Fruit fly (Drosophila melanogaster) whole organism, embryonic: ENCODE results near the gene CG12814.
A peak's percentile ranks its signal among the peaks of the same experiment; 100 is the strongest.

Source experiments
- Abd-B ChIP-seq: fragments of 200-800 bp; sonication (Bioruptor generic); optimal IDR thresholded peaks from 2 replicates; lab custom pipeline; 2018; ENCODE audit warnings: missing biosample characterization, mild to moderate bottlenecking, missing genetic modification characterization, moderate library complexity
- Atf3 ChIP-seq: fragments of 200-800 bp; sonication (Bioruptor generic); optimal IDR thresholded peaks from 3 replicates; lab custom pipeline; 2016; ENCODE audit warnings: missing biosample characterization, missing genetic modification characterization
- CG10565 ChIP-seq: fragments of 200-800 bp; sonication (Bioruptor generic); optimal IDR thresholded peaks from 3 replicates; lab custom pipeline; 2016; ENCODE audit warnings: missing biosample characterization, mild to moderate bottlenecking, missing genetic modification characterization
- CG12236 ChIP-seq: fragments of 200-800 bp; sonication (Bioruptor generic); optimal IDR thresholded peaks from 2 replicates; lab custom pipeline; 2016; ENCODE audit warnings: missing biosample characterization, missing genetic modification characterization
- CG12391 ChIP-seq: fragments of 200-800 bp; sonication (Bioruptor generic); optimal IDR thresholded peaks from 3 replicates; lab custom pipeline; 2018; ENCODE audit warnings: missing biosample characterization, mild to moderate bottlenecking, missing genetic modification characterization, moderate library complexity
- CG15073 ChIP-seq: fragments of 200-800 bp; sonication (Bioruptor generic); optimal IDR thresholded peaks from 2 replicates; lab custom pipeline; 2016; ENCODE audit warnings: missing biosample characterization, missing genetic modification characterization
- CG1602 ChIP-seq: fragments of 200-800 bp; sonication (Bioruptor generic); optimal IDR thresholded peaks from 3 replicates; lab custom pipeline; 2016; ENCODE audit warnings: missing biosample characterization, missing genetic modification characterization
- CG16863 ChIP-seq: fragments of 200-800 bp; sonication (Bioruptor generic); optimal IDR thresholded peaks from 3 replicates; lab custom pipeline; 2016; ENCODE audit warnings: missing biosample characterization, missing genetic modification characterization
- CG17186 ChIP-seq: fragments of 200-800 bp; sonication (Bioruptor generic); optimal IDR thresholded peaks from 3 replicates; lab custom pipeline; 2017; ENCODE audit warnings: missing biosample characterization, missing genetic modification reagents, missing genetic modification characterization
- CG31388 ChIP-seq: fragments of 200-800 bp; sonication (Bioruptor generic); optimal IDR thresholded peaks from 2 replicates; lab custom pipeline; 2016; ENCODE audit warnings: missing biosample characterization, missing genetic modification characterization
- CG34422 ChIP-seq: fragments of 200-800 bp; sonication (Bioruptor generic); IDR thresholded peaks from 3 replicates; pipeline ENCODE4 v1.3.6; 2022; ENCODE audit warnings: missing biosample characterization, missing genetic modification characterization
- CG3847 ChIP-seq: fragments of 200-800 bp; sonication (Bioruptor generic); IDR thresholded peaks from 2 replicates; pipeline ENCODE4 v1.3.6; 2022; ENCODE audit warnings: missing biosample characterization, missing genetic modification characterization
- CG3995 ChIP-seq: fragments of 200-800 bp; sonication (Bioruptor generic); optimal IDR thresholded peaks from 3 replicates; lab custom pipeline; 2016; ENCODE audit warnings: missing biosample characterization, missing genetic modification characterization
- CG4854 ChIP-seq: fragments of 200-800 bp; sonication (Bioruptor generic); optimal IDR thresholded peaks from 2 replicates; lab custom pipeline; 2016; ENCODE audit warnings: missing biosample characterization, missing genetic modification characterization, inconsistent platforms
- CG6175 ChIP-seq: fragments of 200-800 bp; sonication (Bioruptor generic); IDR thresholded peaks from 3 replicates; pipeline ENCODE4 v1.3.6; 2022; ENCODE audit warnings: missing biosample characterization, missing genetic modification characterization
- CG7372 ChIP-seq: fragments of 200-800 bp; sonication (Bioruptor generic); IDR thresholded peaks from 2 replicates; pipeline ENCODE4 v1.3.6; 2022; ENCODE audit warnings: missing biosample characterization, missing genetic modification characterization
- CG7963 ChIP-seq: fragments of 200-800 bp; sonication (Bioruptor generic); IDR thresholded peaks from 3 replicates; pipeline ENCODE4 v1.3.6; 2022; ENCODE audit warnings: missing biosample characterization, missing genetic modification characterization; ENCODE audit not compliant: partially characterized antibody
- D ChIP-seq, 2 experiments: fragments of 200-800 bp in 1 of 2; fragments of >200 bp in 1 of 2; sonication (Bioruptor generic) in 1 of 2; optimal IDR thresholded peaks; 2 replicates in 1 of 2; 3 replicates in 1 of 2; lab custom pipeline; 2017; ENCODE audit warnings: mild to moderate bottlenecking in 1 of 2, missing biosample characterization in 1 of 2, missing genetic modification characterization in 1 of 2, missing genetic modification reagents in 1 of 2
- Dfd ChIP-seq, 2 experiments: fragments of >200 bp; optimal IDR thresholded peaks; 2 replicates each; lab custom pipeline; 2017; ENCODE audit warnings: missing biosample characterization in 2 of 2, missing genetic modification characterization in 2 of 2
- Fer1 ChIP-seq: fragments of 200-800 bp; sonication (Bioruptor generic); optimal IDR thresholded peaks from 2 replicates; lab custom pipeline; 2017; ENCODE audit warnings: missing biosample characterization, mild to moderate bottlenecking, missing genetic modification characterization
- HLHmδ ChIP-seq: fragments of 200-800 bp; sonication (Bioruptor generic); optimal IDR thresholded peaks from 2 replicates; lab custom pipeline; 2018; ENCODE audit warnings: missing biosample characterization, mild to moderate bottlenecking, missing genetic modification characterization, moderate library complexity
- Meics ChIP-seq: fragments of 200-800 bp; sonication (Bioruptor generic); optimal IDR thresholded peaks from 2 replicates; lab custom pipeline; 2017; ENCODE audit warnings: missing biosample characterization, mild to moderate bottlenecking, missing genetic modification characterization
- Mes4 ChIP-seq: fragments of 200-800 bp; sonication (Bioruptor generic); optimal IDR thresholded peaks from 2 replicates; lab custom pipeline; 2016; ENCODE audit warnings: missing biosample characterization, missing genetic modification characterization
- Pdp1 ChIP-seq, 2 experiments: fragments of 200-800 bp; sonication (Bioruptor generic); optimal IDR thresholded peaks; 3 replicates each; lab custom pipeline; 2016; ENCODE audit warnings: missing biosample characterization in 2 of 2, missing genetic modification characterization in 2 of 2, mild to moderate bottlenecking in 1 of 2, moderate library complexity in 1 of 2
- Poxn ChIP-seq: fragments of 200-800 bp; sonication (Bioruptor generic); IDR thresholded peaks from 2 replicates; pipeline ENCODE4 v1.3.6; 2022; ENCODE audit warnings: missing biosample characterization, missing genetic modification characterization
- Scr ChIP-seq: fragments of 200-800 bp; sonication (Bioruptor generic); IDR thresholded peaks from 2 replicates; pipeline ENCODE4 v1.3.6; 2022; ENCODE audit warnings: missing biosample characterization, missing genetic modification characterization; ENCODE audit not compliant: partially characterized antibody
- cg ChIP-seq: fragments of 200-800 bp; sonication (Bioruptor generic); optimal IDR thresholded peaks from 3 replicates; lab custom pipeline; 2019; ENCODE audit warnings: missing biosample characterization, mild to moderate bottlenecking, missing genetic modification characterization, moderate library complexity
- corto ChIP-seq: fragments of 200-800 bp; sonication (Bioruptor generic); optimal IDR thresholded peaks from 2 replicates; lab custom pipeline; 2016; ENCODE audit warnings: missing biosample characterization, mild to moderate bottlenecking, missing genetic modification characterization, moderate library complexity
- danr ChIP-seq: fragments of 200-800 bp; sonication (Bioruptor generic); IDR thresholded peaks from 2 replicates; pipeline ENCODE4 v1.3.6; 2022; ENCODE audit warnings: missing biosample characterization, missing genetic modification characterization
- dm ChIP-seq: fragments of 200-800 bp; sonication (Bioruptor generic); optimal IDR thresholded peaks from 3 replicates; lab custom pipeline; 2016; ENCODE audit warnings: missing biosample characterization, missing genetic modification characterization
- gce ChIP-seq: fragments of 200-800 bp; sonication (Bioruptor generic); IDR thresholded peaks from 3 replicates; pipeline ENCODE4 v1.3.6; 2022; ENCODE audit warnings: missing biosample characterization, missing genetic modification characterization
- gfzf ChIP-seq: fragments of 200-800 bp; sonication (Bioruptor generic); optimal IDR thresholded peaks from 2 replicates; lab custom pipeline; 2016; ENCODE audit warnings: missing biosample characterization, mild to moderate bottlenecking, missing genetic modification characterization, moderate library complexity
- hkb ChIP-seq, 2 experiments: fragments of 200-800 bp in 1 of 2; fragments of >200 bp in 1 of 2; sonication (Bioruptor generic) in 1 of 2; IDR thresholded peaks in 1 of 2; optimal IDR thresholded peaks in 1 of 2; 2 replicates each; pipeline versions ENCODE4 v1.3.6 to Lab custom; 2017 to 2022; ENCODE audit warnings: missing biosample characterization in 1 of 2, missing genetic modification characterization in 1 of 2
- jigr1 ChIP-seq: fragments of 200-800 bp; sonication (Bioruptor generic); IDR thresholded peaks from 3 replicates; pipeline ENCODE4 v1.3.6; 2022; ENCODE audit warnings: missing biosample characterization, missing genetic modification characterization
- kah ChIP-seq: fragments of 200-800 bp; sonication (Bioruptor generic); optimal IDR thresholded peaks from 2 replicates; lab custom pipeline; 2018; ENCODE audit warnings: missing biosample characterization, mild to moderate bottlenecking, missing genetic modification characterization
- kni ChIP-seq: fragments of 200-800 bp; sonication (Bioruptor generic); optimal IDR thresholded peaks from 3 replicates; lab custom pipeline; 2017; ENCODE audit warnings: mild to moderate bottlenecking, missing biosample characterization, missing genetic modification reagents, missing genetic modification characterization
- knrl ChIP-seq: fragments of 200-800 bp; sonication (Bioruptor generic); IDR thresholded peaks from 3 replicates; pipeline ENCODE4 v1.3.6; 2022; ENCODE audit warnings: missing biosample characterization, missing genetic modification characterization; ENCODE audit not compliant: partially characterized antibody
- lilli ChIP-seq: fragments of 200-800 bp; sonication (Bioruptor generic); optimal IDR thresholded peaks from 3 replicates; lab custom pipeline; 2016; ENCODE audit warnings: missing biosample characterization, missing genetic modification characterization
- mirr ChIP-seq: fragments of 200-800 bp; sonication (Bioruptor generic); optimal IDR thresholded peaks from 3 replicates; lab custom pipeline; 2018; ENCODE audit warnings: missing biosample characterization, mild to moderate bottlenecking, missing genetic modification characterization
- mld ChIP-seq: fragments of 200-800 bp; sonication (Bioruptor generic); IDR thresholded peaks from 3 replicates; pipeline ENCODE4 v1.3.6; 2022; ENCODE audit warnings: missing biosample characterization, missing genetic modification characterization; ENCODE audit not compliant: partially characterized antibody
- nmo ChIP-seq: fragments of 200-800 bp; sonication (Bioruptor generic); optimal IDR thresholded peaks from 2 replicates; lab custom pipeline; 2018; ENCODE audit warnings: missing biosample characterization, mild to moderate bottlenecking, missing genetic modification characterization, moderate library complexity
- pfk ChIP-seq: fragments of 200-800 bp; sonication (Bioruptor generic); optimal IDR thresholded peaks from 2 replicates; lab custom pipeline; 2018; ENCODE audit warnings: missing biosample characterization, mild to moderate bottlenecking, missing genetic modification characterization, moderate library complexity
- pita ChIP-seq: fragments of 200-800 bp; sonication (Bioruptor generic); optimal IDR thresholded peaks from 2 replicates; lab custom pipeline; 2017; ENCODE audit warnings: missing biosample characterization, mild to moderate bottlenecking, missing genetic modification characterization
- ranshi ChIP-seq: fragments of 200-800 bp; sonication (Bioruptor generic); IDR thresholded peaks from 2 replicates; pipeline ENCODE4 v1.3.6; 2022; ENCODE audit warnings: missing biosample characterization, missing genetic modification characterization
- seq ChIP-seq: fragments of 200-800 bp; sonication (Bioruptor generic); IDR thresholded peaks from 2 replicates; pipeline ENCODE4 v1.3.6; 2022; ENCODE audit warnings: missing biosample characterization, missing genetic modification characterization
- tin ChIP-seq: fragments of 200-800 bp; sonication (Bioruptor generic); optimal IDR thresholded peaks from 3 replicates; lab custom pipeline; 2016; ENCODE audit warnings: missing biosample characterization, missing genetic modification characterization
- tna ChIP-seq: fragments of 200-800 bp; sonication (Bioruptor generic); IDR thresholded peaks from 2 replicates; pipeline ENCODE4 v1.3.6; 2022; ENCODE audit warnings: missing biosample characterization, missing genetic modification characterization; ENCODE audit not compliant: partially characterized antibody
- zen2 ChIP-seq: fragments of 200-800 bp; sonication (Bioruptor generic); IDR thresholded peaks from 3 replicates; pipeline ENCODE4 v1.3.6; 2022; ENCODE audit warnings: missing biosample characterization, missing genetic modification characterization; ENCODE audit not compliant: partially characterized antibody

CG12814 gene

dm6 chr3R:10170356-10170876 lies 19.0 kb downstream of the CG12814 start, which contains the start of gene Best1 (continued):
- TF ChIP-seq mirr (GFP tag; lab: Kevin White, UChicago) (peak; percentile 68), zen2 (GFP tag; lab: Robert Waterston, UW) (no peak; the same call in 2 of the 3 replicates), kah (peak; percentile 78), jigr1 (GFP tag; lab: Robert Waterston, UW) (peak; percentile 45; the same call in 1 of the 3 replicates), CG6175 (peak; percentile 86), Fer1 (GFP tag; lab: Kevin White, UChicago) (peak; percentile 93), CG17186 (GFP tag; lab: Kevin White, UChicago) (peak; percentile 49), gce (GFP tag; lab: Robert Waterston, UW) (no peak), Poxn (GFP tag; lab: Robert Waterston, UW) (peak; percentile 76), ranshi (GFP tag; lab: Robert Waterston, UW) (peak; percentile 94), danr (GFP tag; lab: Robert Waterston, UW) (peak; percentile 68; the same call in 1 of the 2 replicates), seq (GFP tag; lab: Robert Waterston, UW) (peak; percentile 80), CG1602 (GFP tag; lab: Kevin White, UChicago) (peak; percentile 80), CG10565 (no peak), Mes4 (GFP tag; lab: Kevin White, UChicago) (peak; percentile 43), pita (GFP tag; lab: Kevin White, UChicago) (no peak), Meics (peak; percentile 94), dm (peak; percentile 33), CG7372 (GFP tag; lab: Robert Waterston, UW) (peak; percentile 81), CG34422 (peak; percentile 93), Pdp1 (GFP tag; optimal IDR thresholded peaks at IDR 0.05; lab: Kevin White, UChicago) (peak; percentile 76 to 83), mld (GFP tag; lab: Robert Waterston, UW) (no peak), CG3995 (GFP tag; lab: Kevin White, UChicago) (peak; percentile 22), Atf3 (GFP tag; lab: Kevin White, UChicago) (peak; percentile 59), D (optimal IDR thresholded peaks at IDR 0.05; lab: Kevin White, UChicago) (no peak), D (GFP tag; optimal IDR thresholded peaks at IDR 0.05; lab: Kevin White, UChicago) (peak; percentile 83), HLHmδ (GFP tag; lab: Kevin White, UChicago) (peak; percentile 16), Abd-B (GFP tag; lab: Kevin White, UChicago) (peak; percentile 87), pfk (GFP tag; lab: Kevin White, UChicago) (peak; percentile 46), Scr (GFP tag; lab: Robert Waterston, UW) (peak; percentile 47), CG12236 (GFP tag; lab: Kevin White, UChicago) (peak; percentile 22), tin (GFP tag; lab: Kevin White, UChicago) (peak; percentile 91), corto (peak; percentile 68), CG15073 (GFP tag; lab: Kevin White, UChicago) (peak; percentile 41), kni (GFP tag; lab: Kevin White, UChicago) (peak; percentile 69), hkb (optimal IDR thresholded peaks at IDR 0.05; lab: Kevin White, UChicago) (no peak), hkb (GFP tag; IDR thresholded peaks at IDR 0.05; lab: Robert Waterston, UW) (peak; percentile 93), nmo (peak; percentile 91), cg (peak; percentile 86), tna (GFP tag; lab: Robert Waterston, UW) (no peak), Dfd (GFP tag; optimal IDR thresholded peaks at IDR 0.05; lab: Kevin White, UChicago) (no peak), lilli (GFP tag; lab: Kevin White, UChicago) (peak; percentile 85), CG3847 (GFP tag; lab: Robert Waterston, UW) (peak; percentile 91), CG16863 (GFP tag; lab: Kevin White, UChicago) (peak; percentile 35), knrl (GFP tag; lab: Robert Waterston, UW) (peak; percentile 77), CG4854 (GFP tag; lab: Kevin White, UChicago) (peak; percentile 65), CG7963 (GFP tag; lab: Robert Waterston, UW) (no peak), gfzf (GFP tag; lab: Kevin White, UChicago) (no peak), CG12391 (tag; lab: Kevin White, UChicago) (peak; percentile 96), CG31388 (peak; percentile 82)
